Worm (Caenorhabditis elegans) whole organism, late embryonic: ENCODE data around the gene srx-119.

Experiments used
- C08G9.2 ChIP-seq: sonication (generic microtip); optimal IDR thresholded peaks from 2 replicates; lab custom pipeline; 2016; ENCODE audit warnings: mild to moderate bottlenecking, missing genetic modification characterization, moderate library complexity, missing compliant biosample characterization
- C38D4.7 ChIP-seq: fragments of 200-800 bp; sonication (Bioruptor generic); optimal IDR thresholded peaks from 2 replicates; lab custom pipeline; 2018; ENCODE audit warnings: mild to moderate bottlenecking, missing genetic modification characterization, moderate library complexity, missing compliant biosample characterization
- ama-1 ChIP-seq: fragments of 150-350 bp; optimal IDR thresholded peaks from 2 replicates; lab custom pipeline; 2014
- ceh-18 ChIP-seq: sonication (generic microtip); optimal IDR thresholded peaks from 2 replicates; lab custom pipeline; 2016; ENCODE audit warnings: missing genetic modification characterization, missing compliant biosample characterization
- ceh-19 ChIP-seq: fragments of 200-800 bp; sonication (Bioruptor generic); optimal IDR thresholded peaks from 2 replicates; lab custom pipeline; 2018; ENCODE audit warnings: mild to moderate bottlenecking, missing genetic modification characterization, missing compliant biosample characterization
- ceh-6 ChIP-seq: fragments of 200-800 bp; sonication (Bioruptor generic); optimal IDR thresholded peaks from 2 replicates; lab custom pipeline; 2018; ENCODE audit warnings: mild to moderate bottlenecking, missing genetic modification characterization, missing compliant biosample characterization
- dve-1 ChIP-seq: sonication (generic microtip); optimal IDR thresholded peaks from 2 replicates; lab custom pipeline; 2017; ENCODE audit warnings: antibody characterized with exemption, mild to moderate bottlenecking, missing genetic modification characterization, missing compliant biosample characterization
- fkh-6 ChIP-seq: sonication (generic microtip); optimal IDR thresholded peaks from 2 replicates; lab custom pipeline; 2016; ENCODE audit warnings: missing genetic modification characterization, missing compliant biosample characterization
- lin-11 ChIP-seq: fragments of 200-800 bp; sonication (Bioruptor generic); optimal IDR thresholded peaks from 2 replicates; lab custom pipeline; 2018; ENCODE audit warnings: mild to moderate bottlenecking, missing genetic modification characterization, missing compliant biosample characterization
- pat-9 ChIP-seq: fragments of 200-800 bp; sonication (Bioruptor generic); optimal IDR thresholded peaks from 2 replicates; lab custom pipeline; 2018; ENCODE audit warnings: mild to moderate bottlenecking, missing genetic modification characterization, moderate library complexity, missing compliant biosample characterization
- pax-1 ChIP-seq: fragments of 150-350 bp; optimal IDR thresholded peaks from 2 replicates; lab custom pipeline; 2014; ENCODE audit warnings: missing biosample characterization, missing genetic modification characterization
- pha-2 ChIP-seq: sonication (generic microtip); optimal IDR thresholded peaks from 2 replicates; lab custom pipeline; 2017; ENCODE audit warnings: mild to moderate bottlenecking, missing genetic modification characterization, missing compliant biosample characterization
- pha-4 ChIP-seq: fragments of 150-350 bp; optimal IDR thresholded peaks from 2 replicates; lab custom pipeline; 2018; ENCODE audit warnings: missing biosample characterization, missing genetic modification reagents, missing genetic modification characterization
- pros-1 ChIP-seq: fragments of 150-350 bp; optimal IDR thresholded peaks from 2 replicates; lab custom pipeline; 2014; ENCODE audit warnings: missing biosample characterization, missing genetic modification reagents, missing genetic modification characterization
- ref-2 ChIP-seq: sonication (generic microtip); optimal IDR thresholded peaks from 2 replicates; lab custom pipeline; 2016; ENCODE audit warnings: missing genetic modification characterization, missing compliant biosample characterization
- sox-2 ChIP-seq: fragments of 200-800 bp; sonication (Bioruptor generic); IDR thresholded peaks from 2 replicates; pipeline ENCODE4 v1.3.6; 2022; ENCODE audit warnings: missing genetic modification reagents, missing genetic modification characterization, missing compliant biosample characterization
- syd-9 ChIP-seq: sonication (generic microtip); optimal IDR thresholded peaks from 2 replicates; lab custom pipeline; 2016; ENCODE audit warnings: mild to moderate bottlenecking, missing genetic modification characterization, moderate library complexity, missing compliant biosample characterization

The srx-119 gene

ce11 chrII:12577754-12578153 is 49.7 kb downstream of the srx-119 start, which contains the start of gene clec-8:
TSS of gene clec-8 (minus strand) at chrII:12578061.
- no peak for TF ChIP-seq pros-1
- no peak for TF ChIP-seq ceh-18 (tag; lab: Kevin White, UChicago)
- TF ChIP-seq pat-9 (tag; lab: Kevin White, UChicago) = no peak
- no peak for TF ChIP-seq sox-2 (GFP tag; lab: Robert Waterston, UW)
- no peak for TF ChIP-seq syd-9 (tag; lab: Kevin White, UChicago)
- no peak for TF ChIP-seq ceh-19 (GFP tag; lab: Kevin White, UChicago)
- no peak for TF ChIP-seq fkh-6
- TF ChIP-seq ceh-6 (GFP tag; lab: Kevin White, UChicago) = no peak
- no peak for TF ChIP-seq C38D4.7 (GFP tag; lab: Kevin White, UChicago)
- TF ChIP-seq C08G9.2 (tag; lab: Kevin White, UChicago) = no peak
- no peak for TF ChIP-seq pha-4 (tag; lab: Kevin White, UChicago)
- TF ChIP-seq pax-1 = no peak
- no peak for TF ChIP-seq ama-1 (lab: Kevin White, UChicago)
- TF ChIP-seq ref-2 (tag; lab: Kevin White, UChicago) = no peak
- TF ChIP-seq pha-2 (tag; lab: Kevin White, UChicago) = no peak
- TF ChIP-seq lin-11 = no peak
- TF ChIP-seq dve-1 (tag; lab: Kevin White, UChicago) = no peak
- TF ChIP-seq, all 69 proteins: peak for 0
